Worm (Caenorhabditis elegans): ENCODE data around the gene ugt-4.

Gene ugt-4

DNA sequence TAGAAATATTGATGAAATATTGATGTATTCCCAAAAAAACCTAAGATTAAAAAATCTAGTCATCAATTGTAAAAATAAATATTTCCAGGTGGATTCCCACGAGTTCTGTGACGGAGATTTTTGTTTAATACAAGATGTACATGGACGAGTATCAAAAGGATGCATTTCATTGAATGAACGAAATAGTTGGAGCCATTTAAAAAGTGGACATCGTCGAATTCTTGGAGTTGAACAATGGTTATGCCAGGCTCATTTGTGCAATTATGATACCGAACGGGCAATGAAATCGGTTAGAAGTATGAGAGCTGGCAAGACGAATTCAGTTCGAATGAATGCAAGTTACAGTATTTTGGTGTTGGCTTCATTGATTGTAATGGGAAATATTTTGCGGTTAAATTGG, 45.6 kb downstream of the ugt-4 start:
- TF ChIP-seq crh-2 (tag; optimal IDR thresholded peaks at IDR 0.05) (no peak), lin-11 (tag; optimal IDR thresholded peaks at IDR 0.05) (no peak), sma-3 (GFP tag; optimal IDR thresholded peaks at IDR 0.05) (no peak), ceh-82 (tag; optimal IDR thresholded peaks at IDR 0.05) (no peak), sem-4 (tag; optimal IDR thresholded peaks at IDR 0.05) (no peak), elt-1 (tag; optimal IDR thresholded peaks at IDR 0.05) (no peak), nhr-77 (tag; optimal IDR thresholded peaks at IDR 0.05) (no peak), ZK546.5 (tag; optimal IDR thresholded peaks at IDR 0.05) (no peak), nhr-11 (tag; optimal IDR thresholded peaks at IDR 0.05) (no peak), nhr-12 (tag; optimal IDR thresholded peaks at IDR 0.05) (no peak), nhr-10 (tag; optimal IDR thresholded peaks at IDR 0.05) (no peak), unc-55 (GFP tag; optimal IDR thresholded peaks at IDR 0.05) (no peak), elt-3 (tag; optimal IDR thresholded peaks at IDR 0.05) (no peak)

DNA sequence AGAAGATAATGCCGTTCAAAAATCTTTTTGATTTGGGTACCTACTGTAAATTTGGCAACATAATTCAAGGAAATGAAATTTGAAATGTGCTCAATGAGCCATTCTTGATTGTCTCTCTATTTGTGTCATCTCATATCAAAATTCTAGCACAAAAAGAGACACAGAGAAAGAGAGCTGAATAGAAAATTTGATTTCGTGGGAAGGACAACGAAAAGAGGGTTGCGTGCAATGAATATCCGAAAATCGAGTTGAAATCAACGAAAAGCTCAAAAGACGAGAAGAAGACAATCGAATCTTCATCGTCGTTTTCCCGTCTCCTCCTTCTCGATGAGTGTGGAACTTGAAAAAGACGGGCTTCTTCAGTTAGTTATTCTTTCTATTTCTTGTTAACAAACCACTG, 47.3 kb downstream of the ugt-4 start, which contains the start of gene C15C8.5:
Gene C15C8.5 (plus strand): TSS at position 152 of the 400 bp plus-strand sequence.
- TF ChIP-seq unc-55 (GFP tag; optimal IDR thresholded peaks at IDR 0.05) (no peak), ztf-1 (GFP tag; conservative IDR thresholded peaks at IDR 0.05) (no peak), blmp-1 (tag; optimal IDR thresholded peaks at IDR 0.05; ENCODE audit: insufficient read depth) (no peak), zag-1 (tag; optimal IDR thresholded peaks at IDR 0.05) (no peak), F13H6.1 (tag; optimal IDR thresholded peaks at IDR 0.05) (no peak)

DNA sequence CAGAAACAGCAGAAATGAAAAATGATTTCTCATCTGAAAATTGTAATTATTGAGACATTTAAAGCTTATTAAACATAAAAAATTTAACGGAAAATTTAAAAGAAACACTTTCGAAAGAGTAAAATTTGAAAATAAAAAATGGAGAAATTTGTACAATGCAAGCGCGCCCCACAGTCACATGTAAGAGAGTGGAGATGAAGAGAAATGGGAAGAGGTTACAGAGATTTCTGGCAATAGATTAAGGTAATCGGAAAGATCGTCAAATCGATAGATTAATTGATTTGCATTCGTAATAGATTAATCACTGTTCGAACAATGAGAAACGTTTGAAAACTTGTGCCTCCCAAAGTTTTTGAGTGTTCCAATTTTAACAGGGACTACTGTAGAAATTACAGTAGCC, 47.7 kb downstream of the ugt-4 start, which contains the start of gene C15C8.4:
Gene C15C8.4 (minus strand): TSS at position 33 of the 400 bp plus-strand sequence.
- no peak for TF ChIP-seq nhr-12 (tag; optimal IDR thresholded peaks at IDR 0.05)

DNA sequence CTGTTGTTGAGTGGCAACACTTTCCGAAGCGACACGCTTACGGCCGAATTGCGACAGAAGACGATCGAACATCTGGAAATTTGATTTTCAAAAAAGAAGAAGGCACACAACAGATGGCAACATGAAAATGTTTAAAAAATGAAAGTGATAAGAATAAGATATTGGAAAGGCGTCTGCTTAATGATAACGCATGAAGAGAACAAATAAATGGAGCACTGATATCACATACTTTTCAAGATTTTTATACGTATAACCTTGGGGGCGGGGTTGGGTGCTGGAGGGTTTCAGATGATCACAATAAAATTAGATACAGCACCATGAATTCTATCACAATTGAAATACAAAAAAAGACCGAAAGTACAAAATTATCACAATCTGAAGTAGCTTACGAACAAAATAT, 50.2 kb downstream of the ugt-4 start, which contains the start of gene C15C8.7:
Gene C15C8.7 (minus strand): TSS at position 72 of the 400 bp plus-strand sequence.
- TF ChIP-seq blmp-1 (tag; optimal IDR thresholded peaks at IDR 0.05; ENCODE audit: insufficient read depth) (no peak), nhr-129 (tag; optimal IDR thresholded peaks at IDR 0.05) (no peak), fos-1 (tag; optimal IDR thresholded peaks at IDR 0.05) (peak; percentile 63), lin-39 (tag; optimal IDR thresholded peaks at IDR 0.05) (no peak), elt-1 (tag; optimal IDR thresholded peaks at IDR 0.05) (no peak), unc-62 (GFP tag; optimal IDR thresholded peaks at IDR 0.05) (no peak), F13H6.1 (tag; optimal IDR thresholded peaks at IDR 0.05) (peak; percentile 6), snpc-4 (tag; optimal IDR thresholded peaks at IDR 0.05) (no peak), nhr-6 (tag; optimal IDR thresholded peaks at IDR 0.05) (no peak), unc-55 (GFP tag; optimal IDR thresholded peaks at IDR 0.05) (no peak), ama-1 (optimal IDR thresholded peaks at IDR 0.05) (no peak), mab-5 (tag; optimal IDR thresholded peaks at IDR 0.05) (no peak)

DNA sequence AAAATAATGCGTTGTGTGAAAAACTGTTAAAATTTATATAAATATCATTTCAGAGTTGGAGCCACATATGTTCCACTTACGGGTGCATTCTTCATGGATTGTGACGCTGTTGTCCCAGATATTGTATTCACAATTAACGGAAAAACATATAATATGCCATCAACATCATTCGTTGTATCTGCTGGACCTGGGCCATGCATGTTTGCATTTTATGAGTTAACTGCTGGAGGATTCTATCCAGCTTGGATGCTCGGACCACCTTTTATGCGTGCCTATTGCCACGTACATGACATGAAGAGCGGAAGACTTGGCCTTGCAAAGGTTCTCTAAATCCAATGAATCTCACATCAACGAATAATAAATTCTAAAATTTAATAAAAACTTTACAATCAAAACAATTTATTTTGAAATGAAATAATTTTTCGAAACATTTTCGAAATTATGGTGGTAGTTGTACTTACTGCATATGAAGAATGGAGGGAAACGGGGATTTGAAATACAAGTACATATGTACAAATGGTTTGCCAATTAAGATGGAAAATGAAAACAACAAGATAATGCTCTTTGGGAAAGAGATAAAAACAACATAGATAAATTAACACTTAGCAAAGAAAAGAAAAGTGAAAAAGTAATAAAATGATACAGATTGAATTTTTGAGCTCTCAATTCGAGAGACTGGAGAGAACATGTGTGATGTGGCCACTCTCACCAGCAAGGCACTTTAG, 51.2 kb downstream of the ugt-4 start:
- TF ChIP-seq nhr-237 (tag; optimal IDR thresholded peaks at IDR 0.05) (no peak), sma-9 (GFP tag; optimal IDR thresholded peaks at IDR 0.05) (no peak), sma-9 (tag; optimal IDR thresholded peaks at IDR 0.05) (no peak), lin-11 (tag; optimal IDR thresholded peaks at IDR 0.05) (no peak), alr-1 (tag; optimal IDR thresholded peaks at IDR 0.05) (no peak), zag-1 (tag; optimal IDR thresholded peaks at IDR 0.05) (no peak), elt-3 (tag; optimal IDR thresholded peaks at IDR 0.05) (no peak), F13H6.1 (tag; optimal IDR thresholded peaks at IDR 0.05) (no peak), blmp-1 (tag; optimal IDR thresholded peaks at IDR 0.05; ENCODE audit: insufficient read depth) (no peak), nhr-10 (tag; optimal IDR thresholded peaks at IDR 0.05) (no peak), elt-1 (tag; optimal IDR thresholded peaks at IDR 0.05) (no peak), lin-13 (GFP tag; optimal IDR thresholded peaks at IDR 0.05) (no peak), R02D3.7 (tag; optimal IDR thresholded peaks at IDR 0.05) (no peak), skn-1 (tag; optimal IDR thresholded peaks at IDR 0.05) (no peak)
